Worm (Caenorhabditis elegans) whole organism, L2 larva: ENCODE measurements around the gene Y37D8A.2.

Experiments
- alr-1 ChIP-seq: fragments of 150-350 bp; optimal IDR thresholded peaks from 2 replicates; lab custom pipeline; 2014; ENCODE audit warnings: missing biosample characterization, missing genetic modification characterization
- lin-13 ChIP-seq: fragments of 150-350 bp; optimal IDR thresholded peaks from 2 replicates; lab custom pipeline; 2014; ENCODE audit warnings: missing biosample characterization, missing genetic modification reagents, missing genetic modification characterization
- skn-1 ChIP-seq: sonication (generic microtip); optimal IDR thresholded peaks from 2 replicates; lab custom pipeline; 2017; ENCODE audit warnings: missing biosample characterization, missing genetic modification characterization

DNA sequence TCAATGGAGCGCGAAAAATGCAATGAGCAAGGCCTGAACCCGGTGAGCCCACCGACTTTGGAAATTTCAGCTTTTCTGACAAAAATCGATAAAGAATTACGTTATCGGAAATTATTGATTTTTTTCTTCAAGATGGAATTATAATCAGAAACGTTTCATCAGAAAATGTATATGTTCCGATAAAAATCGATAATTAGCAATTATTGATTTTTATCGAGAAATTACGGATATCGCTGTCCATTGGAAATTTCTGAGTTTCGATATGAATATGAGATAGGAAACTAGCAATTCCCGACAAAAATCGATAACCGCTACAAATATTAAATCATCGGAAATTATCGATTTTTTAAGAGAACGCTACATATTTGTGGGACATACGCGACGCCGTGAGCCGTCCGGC lies 25.8 kb upstream of the Y37D8A.2 start:
- TF ChIP-seq skn-1 (tag; lab: Kevin White, UChicago) (no peak), alr-1 (tag; lab: Kevin White, UChicago) (no peak), lin-13 (GFP tag; lab: Kevin White, UChicago) (no peak)
